Fruit fly (Drosophila melanogaster) whole organism, prepupa: ENCODE measurements around the gene Culd.

Experiments used
- Blimp-1 ChIP-seq: fragments of 200-800 bp; sonication (Bioruptor generic); optimal IDR thresholded peaks from 3 replicates; lab custom pipeline; 2017; ENCODE audit warnings: missing biosample characterization, missing genetic modification characterization, mild to moderate bottlenecking, moderate library complexity, missing genetic modification reagents
- CG10631 ChIP-seq: fragments of 200-800 bp; sonication (Bioruptor generic); optimal IDR thresholded peaks from 2 replicates; lab custom pipeline; 2016; ENCODE audit warnings: missing biosample characterization, missing genetic modification characterization
- CG10669 ChIP-seq: fragments of 200-800 bp; sonication (Bioruptor generic); optimal IDR thresholded peaks from 3 replicates; lab custom pipeline; 2018; ENCODE audit warnings: missing biosample characterization, mild to moderate bottlenecking, missing genetic modification characterization, moderate library complexity
- CG11294 ChIP-seq: fragments of 200-800 bp; sonication (Bioruptor generic); IDR thresholded peaks from 2 replicates; pipeline ENCODE4 v1.3.6; 2022; ENCODE audit warnings: missing biosample characterization, missing genetic modification characterization
- CG11762 ChIP-seq: fragments of 200-800 bp; sonication (Bioruptor generic); optimal IDR thresholded peaks from 3 replicates; lab custom pipeline; 2016; ENCODE audit warnings: missing biosample characterization, missing genetic modification characterization; ENCODE audit not compliant: insufficient read depth
- CG11902 ChIP-seq: fragments of 200-800 bp; sonication (Bioruptor generic); optimal IDR thresholded peaks from 3 replicates; lab custom pipeline; 2016; ENCODE audit warnings: missing biosample characterization, missing genetic modification characterization
- CG15336 ChIP-seq: fragments of 200-800 bp; sonication (Bioruptor generic); IDR thresholded peaks from 2 replicates; pipeline ENCODE4 v1.3.6; 2022; ENCODE audit warnings: missing biosample characterization, missing genetic modification characterization
- CG1621 ChIP-seq: fragments of 200-800 bp; sonication (Bioruptor generic); optimal IDR thresholded peaks from 3 replicates; lab custom pipeline; 2018; ENCODE audit warnings: missing biosample characterization, mild to moderate bottlenecking, missing genetic modification characterization
- CG16779 ChIP-seq: fragments of 200-800 bp; sonication (Bioruptor generic); optimal IDR thresholded peaks from 3 replicates; lab custom pipeline; 2017; ENCODE audit warnings: missing biosample characterization, mild to moderate bottlenecking, missing genetic modification characterization
- CG3032 ChIP-seq: fragments of 200-800 bp; optimal IDR thresholded peaks from 2 replicates; lab custom pipeline; 2019; ENCODE audit warnings: missing biosample characterization, mild to moderate bottlenecking, missing genetic modification characterization, moderate library complexity
- CG31627 ChIP-seq: fragments of 200-800 bp; sonication (Bioruptor generic); optimal IDR thresholded peaks from 3 replicates; lab custom pipeline; 2016; ENCODE audit warnings: missing biosample characterization, missing genetic modification characterization
- CG32006 ChIP-seq: fragments of 200-800 bp; sonication (Bioruptor generic); optimal IDR thresholded peaks from 3 replicates; lab custom pipeline; 2017; ENCODE audit warnings: missing biosample characterization, mild to moderate bottlenecking, missing genetic modification characterization
- CG3919 ChIP-seq: fragments of 200-800 bp; sonication (Bioruptor generic); optimal IDR thresholded peaks from 3 replicates; lab custom pipeline; 2016; ENCODE audit warnings: missing biosample characterization, missing genetic modification characterization
- CG4318 ChIP-seq: fragments of 200-800 bp; sonication (Bioruptor generic); optimal IDR thresholded peaks from 3 replicates; lab custom pipeline; 2017; ENCODE audit warnings: missing biosample characterization, mild to moderate bottlenecking, missing genetic modification characterization
- CG6163 ChIP-seq: fragments of 200-800 bp; sonication (Bioruptor generic); IDR thresholded peaks from 3 replicates; pipeline ENCODE4 v1.3.6; 2022; ENCODE audit warnings: missing biosample characterization, missing genetic modification characterization
- CG6276 ChIP-seq: fragments of 200-800 bp; sonication (Bioruptor generic); optimal IDR thresholded peaks from 2 replicates; lab custom pipeline; 2017; ENCODE audit warnings: missing biosample characterization, mild to moderate bottlenecking, missing genetic modification characterization
- CG6792 ChIP-seq: fragments of 200-800 bp; sonication (Bioruptor generic); optimal IDR thresholded peaks from 3 replicates; lab custom pipeline; 2016; ENCODE audit warnings: missing biosample characterization, missing genetic modification characterization
- CG6808 ChIP-seq: fragments of 200-800 bp; sonication (Bioruptor generic); optimal IDR thresholded peaks from 3 replicates; lab custom pipeline; 2017; ENCODE audit warnings: missing biosample characterization, missing genetic modification characterization, mild to moderate bottlenecking, moderate library complexity, missing genetic modification reagents
- CG6854 ChIP-seq: fragments of 200-800 bp; sonication (Bioruptor generic); optimal IDR thresholded peaks from 2 replicates; lab custom pipeline; 2017; ENCODE audit warnings: missing biosample characterization, mild to moderate bottlenecking, missing genetic modification characterization
- CG8319 ChIP-seq: fragments of 200-800 bp; sonication (Bioruptor generic); optimal IDR thresholded peaks from 3 replicates; lab custom pipeline; 2016; ENCODE audit warnings: missing biosample characterization, missing genetic modification characterization
- CG8632 ChIP-seq: fragments of 200-800 bp; sonication (Bioruptor generic); optimal IDR thresholded peaks from 3 replicates; lab custom pipeline; 2016; ENCODE audit warnings: missing biosample characterization, missing genetic modification characterization
- CG9139 ChIP-seq: fragments of 200-800 bp; sonication (Bioruptor generic); optimal IDR thresholded peaks from 3 replicates; lab custom pipeline; 2017; ENCODE audit warnings: missing biosample characterization, mild to moderate bottlenecking, missing genetic modification characterization
- Eip78C ChIP-seq: fragments of 200-800 bp; sonication (Bioruptor generic); peaks from one replicate; lab custom pipeline; 2016; ENCODE audit warnings: missing biosample characterization, missing genetic modification characterization
- Ets96B ChIP-seq: fragments of 200-800 bp; optimal IDR thresholded peaks from 2 replicates; lab custom pipeline; 2019; ENCODE audit warnings: missing biosample characterization, mild to moderate bottlenecking, missing genetic modification characterization, moderate library complexity
- Hr39 ChIP-seq: fragments of 200-800 bp; sonication (Bioruptor generic); optimal IDR thresholded peaks from 2 replicates; lab custom pipeline; 2016; ENCODE audit warnings: missing biosample characterization, missing genetic modification characterization
- Hr4 ChIP-seq: fragments of 200-800 bp; sonication (Bioruptor generic); optimal IDR thresholded peaks from 3 replicates; lab custom pipeline; 2016; ENCODE audit warnings: missing biosample characterization, missing genetic modification characterization
- Lpt ChIP-seq: fragments of 200-800 bp; sonication (Bioruptor generic); optimal IDR thresholded peaks from 3 replicates; lab custom pipeline; 2016; ENCODE audit warnings: missing biosample characterization, missing genetic modification characterization
- Met ChIP-seq: fragments of 200-800 bp; sonication (Bioruptor generic); optimal IDR thresholded peaks from 3 replicates; lab custom pipeline; 2016; ENCODE audit warnings: missing biosample characterization, missing genetic modification characterization
- OdsH ChIP-seq: fragments of 200-800 bp; sonication (Bioruptor generic); optimal IDR thresholded peaks from 3 replicates; lab custom pipeline; 2016; ENCODE audit warnings: missing biosample characterization, missing genetic modification characterization
- Smox ChIP-seq: fragments of 200-800 bp; sonication (Bioruptor generic); optimal IDR thresholded peaks from 3 replicates; lab custom pipeline; 2016; ENCODE audit warnings: missing biosample characterization, missing genetic modification characterization
- Sox102F ChIP-seq: fragments of 200-800 bp; sonication (Bioruptor generic); optimal IDR thresholded peaks from 2 replicates; lab custom pipeline; 2016; ENCODE audit warnings: missing biosample characterization, mild to moderate bottlenecking, missing genetic modification characterization
- Sox14 ChIP-seq: fragments of 200-800 bp; sonication (Bioruptor generic); optimal IDR thresholded peaks from 3 replicates; lab custom pipeline; 2016; ENCODE audit warnings: missing biosample characterization, missing genetic modification characterization
- Sox15 ChIP-seq: fragments of 200-800 bp; sonication (Bioruptor generic); optimal IDR thresholded peaks from 3 replicates; lab custom pipeline; 2016; ENCODE audit warnings: missing biosample characterization, missing genetic modification characterization
- achi ChIP-seq: fragments of 200-800 bp; sonication (Bioruptor generic); optimal IDR thresholded peaks from 3 replicates; lab custom pipeline; 2016; ENCODE audit warnings: missing biosample characterization, missing genetic modification characterization
- acj6 ChIP-seq: fragments of 200-800 bp; sonication (Bioruptor generic); optimal IDR thresholded peaks from 3 replicates; lab custom pipeline; 2016; ENCODE audit warnings: missing biosample characterization, missing genetic modification characterization
- cyc ChIP-seq: fragments of 200-800 bp; sonication (Bioruptor generic); optimal IDR thresholded peaks from 3 replicates; lab custom pipeline; 2016; ENCODE audit warnings: missing biosample characterization, missing genetic modification characterization
- dac ChIP-seq: fragments of 200-800 bp; sonication (Bioruptor generic); optimal IDR thresholded peaks from 2 replicates; lab custom pipeline; 2017; ENCODE audit warnings: missing biosample characterization, mild to moderate bottlenecking, missing genetic modification characterization
- esn ChIP-seq: fragments of 200-800 bp; sonication (Bioruptor generic); optimal IDR thresholded peaks from 2 replicates; lab custom pipeline; 2016; ENCODE audit warnings: missing biosample characterization, mild to moderate bottlenecking, missing genetic modification characterization, moderate library complexity
- fd59A ChIP-seq: fragments of 200-800 bp; sonication (Bioruptor generic); optimal IDR thresholded peaks from 2 replicates; lab custom pipeline; 2017; ENCODE audit warnings: missing biosample characterization, mild to moderate bottlenecking, missing genetic modification characterization, missing genetic modification reagents
- fd85E ChIP-seq: fragments of 200-800 bp; sonication (Bioruptor generic); optimal IDR thresholded peaks from 3 replicates; lab custom pipeline; 2016; ENCODE audit warnings: missing biosample characterization, missing genetic modification characterization
- pdm3 ChIP-seq: fragments of 200-800 bp; sonication (Bioruptor generic); optimal IDR thresholded peaks from 3 replicates; lab custom pipeline; 2016; ENCODE audit warnings: missing biosample characterization, missing genetic modification characterization
- salr ChIP-seq, 2 experiments: fragments of 200-800 bp; sonication (Bioruptor generic); optimal IDR thresholded peaks; 3 replicates each; lab custom pipeline; 2016 to 2018; ENCODE audit warnings: missing biosample characterization in 2 of 2, missing genetic modification characterization in 2 of 2, mild to moderate bottlenecking in 1 of 2
- spab ChIP-seq: fragments of 200-800 bp; sonication (Bioruptor generic); optimal IDR thresholded peaks from 2 replicates; lab custom pipeline; 2017; ENCODE audit warnings: missing biosample characterization, mild to moderate bottlenecking, missing genetic modification characterization, missing genetic modification reagents
- ss ChIP-seq, 2 experiments: fragments of 200-800 bp; sonication (Bioruptor generic); optimal IDR thresholded peaks; 2 replicates in 1 of 2; 3 replicates in 1 of 2; lab custom pipeline; 2017 to 2018; ENCODE audit warnings: mild to moderate bottlenecking in 2 of 2, missing biosample characterization in 2 of 2, missing genetic modification characterization in 2 of 2, moderate library complexity in 1 of 2
- svp ChIP-seq: fragments of 200-800 bp; sonication (Bioruptor generic); peaks from one replicate; lab custom pipeline; 2016; ENCODE audit warnings: missing biosample characterization, missing genetic modification characterization
- vri ChIP-seq: fragments of 200-800 bp; sonication (Bioruptor generic); optimal IDR thresholded peaks from 3 replicates; lab custom pipeline; 2016; ENCODE audit warnings: missing biosample characterization, mild to moderate bottlenecking, missing genetic modification characterization

Culd gene

DNA sequence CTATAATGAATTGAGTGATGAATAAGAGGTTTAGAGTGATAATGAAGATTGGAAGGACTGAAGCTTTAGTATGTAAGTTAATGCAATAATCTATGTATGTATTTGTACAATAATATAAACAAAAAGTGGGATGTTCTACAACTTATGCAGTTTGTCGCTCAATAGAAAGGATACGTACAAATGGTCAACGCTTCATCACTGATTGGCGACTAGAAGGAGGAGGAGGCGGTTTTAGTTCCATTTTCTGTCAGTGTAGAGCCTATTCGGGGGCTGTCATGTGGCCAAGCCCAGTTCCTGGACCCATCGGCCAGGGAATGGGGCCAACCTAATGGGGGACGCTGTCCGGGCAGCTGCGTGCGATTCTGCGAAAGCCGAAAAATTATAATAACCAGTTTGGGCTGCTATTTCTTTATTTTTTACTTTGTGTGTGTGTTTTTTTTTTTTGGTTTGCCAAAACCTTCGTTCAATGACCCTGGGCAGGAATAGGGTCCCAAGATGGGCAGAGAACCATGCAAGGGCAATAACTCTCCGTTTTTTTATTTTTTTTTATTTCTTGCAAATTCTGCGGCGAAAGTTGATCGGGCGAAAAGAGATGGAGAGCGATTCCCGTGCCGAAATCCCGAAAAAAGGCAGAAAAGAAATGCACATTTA lies 12.7 kb upstream of the Culd start (continued):
- TF ChIP-seq CG3919: peak; percentile 42
- TF ChIP-seq dac: no peak
- peak; percentile 44 for TF ChIP-seq CG11902 (GFP tag; lab: Kevin White, UChicago)
- TF ChIP-seq CG32006: peak; percentile 11
- TF ChIP-seq Hr4 (GFP tag; lab: Kevin White, UChicago): no peak
- TF ChIP-seq vri (GFP tag; lab: Kevin White, UChicago): peak; percentile 42
- peak; percentile 47 for TF ChIP-seq Sox14
- peak; percentile 4 for TF ChIP-seq CG6854 (GFP tag; lab: Kevin White, UChicago)
- TF ChIP-seq CG9139: no peak
- no peak for TF ChIP-seq CG11294
- TF ChIP-seq svp (GFP tag; lab: Kevin White, UChicago): peak; percentile 88
- no peak for TF ChIP-seq achi (GFP tag; lab: Kevin White, UChicago)
- TF ChIP-seq ss (GFP tag; optimal IDR thresholded peaks at IDR 0.05; lab: Kevin White, UChicago): no peak
- no peak for TF ChIP-seq Sox15
- TF ChIP-seq CG4318: no peak
- TF ChIP-seq CG6276 (GFP tag; lab: Kevin White, UChicago): no peak
- TF ChIP-seq pdm3 (GFP tag; lab: Kevin White, UChicago): peak; percentile 23
- peak; percentile 76 for TF ChIP-seq esn (GFP tag; lab: Kevin White, UChicago)
- no peak for TF ChIP-seq CG8319 (GFP tag; lab: Kevin White, UChicago)

DNA sequence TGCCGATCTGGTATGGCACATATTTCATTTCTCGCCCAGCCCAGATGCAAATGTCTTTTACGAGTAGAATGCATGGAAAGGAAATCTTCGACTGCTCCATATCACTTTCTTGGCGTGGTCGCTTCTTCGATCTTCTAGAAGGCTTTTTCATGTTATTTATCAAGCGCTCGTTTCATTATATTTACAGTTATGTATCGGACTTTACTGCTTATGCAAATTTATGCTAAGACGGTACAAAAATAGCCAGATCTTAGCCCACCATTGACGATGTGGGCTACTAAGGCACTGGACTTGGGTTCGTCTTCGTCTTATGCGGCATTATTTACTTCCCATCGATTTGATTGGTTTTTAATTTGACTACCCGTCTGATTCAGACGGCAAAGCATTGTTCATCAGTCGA lies 7.2 kb upstream of the Culd start:
- no peak for TF ChIP-seq Sox15

DNA sequence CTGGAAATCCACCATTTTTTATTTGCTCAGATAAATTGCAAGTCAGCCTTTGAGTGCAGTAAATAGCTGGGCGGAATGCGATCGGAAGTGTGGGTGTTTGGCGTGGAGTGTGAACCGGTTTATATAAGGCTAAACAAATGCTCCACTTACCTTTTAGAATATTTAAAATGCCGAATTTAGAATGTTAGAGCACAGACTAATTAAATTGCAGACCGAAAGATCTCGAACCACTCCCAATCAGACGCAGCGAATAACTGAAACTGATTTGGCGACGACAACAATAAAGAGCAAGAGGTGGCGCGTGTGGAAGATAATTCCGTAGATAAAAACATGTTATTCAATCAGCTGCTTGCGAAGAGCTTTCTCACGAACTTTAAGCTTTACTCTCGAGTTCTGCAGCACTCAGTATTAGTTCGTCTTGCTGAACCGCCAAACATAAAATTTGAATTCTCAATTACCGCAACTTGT lies 4.6 kb upstream of the Culd start, which contains the start of gene Idh:
Idh (minus strand) TSS at position 264 of the 468 bp plus-strand sequence.
- TF ChIP-seq CG15336 (GFP tag; lab: Robert Waterston, UW): peak; percentile 50; the same call in 1 of the 2 replicates
- TF ChIP-seq CG16779 (tag; lab: Kevin White, UChicago): no peak
- TF ChIP-seq Sox14: no peak
- TF ChIP-seq acj6: no peak
- TF ChIP-seq CG3919: peak; percentile 17
- TF ChIP-seq fd85E: no peak
- no peak for TF ChIP-seq OdsH (GFP tag; lab: Kevin White, UChicago)
- TF ChIP-seq Eip78C (GFP tag; lab: Kevin White, UChicago): peak; percentile 82
- TF ChIP-seq Lpt (GFP tag; lab: Kevin White, UChicago): peak; percentile 17
- no peak for TF ChIP-seq fd59A (GFP tag; lab: Kevin White, UChicago)
- TF ChIP-seq CG11762 (GFP tag; lab: Kevin White, UChicago): no peak
- TF ChIP-seq svp (GFP tag; lab: Kevin White, UChicago): peak; percentile 84
- no peak for TF ChIP-seq CG8319 (GFP tag; lab: Kevin White, UChicago)
- peak; percentile 20 for TF ChIP-seq Met
- TF ChIP-seq ss (GFP tag; optimal IDR thresholded peaks at IDR 0.05; lab: Kevin White, UChicago): peak in 1 of 2 experiments; percentile 32
- no peak for TF ChIP-seq CG10631
- no peak for TF ChIP-seq CG1621 (tag; lab: Kevin White, UChicago)
- TF ChIP-seq CG9139: no peak
- no peak for TF ChIP-seq CG10669
- TF ChIP-seq Blimp-1: peak; percentile 25
- peak; percentile 79 for TF ChIP-seq vri (GFP tag; lab: Kevin White, UChicago)
- TF ChIP-seq CG6163 (GFP tag; lab: Robert Waterston, UW): peak; percentile 38; the same call in 1 of the 3 replicates
- TF ChIP-seq esn (GFP tag; lab: Kevin White, UChicago): peak; percentile 57
- TF ChIP-seq CG6808 (GFP tag; lab: Kevin White, UChicago): peak; percentile 12
- TF ChIP-seq CG31627 (GFP tag; lab: Kevin White, UChicago): no peak
- no peak for TF ChIP-seq CG3032 (tag; lab: Kevin White, UChicago)
- no peak for TF ChIP-seq salr (GFP tag; optimal IDR thresholded peaks at IDR 0.05; lab: Kevin White, UChicago)
- no peak for TF ChIP-seq CG32006
- no peak for TF ChIP-seq Hr39
- no peak for TF ChIP-seq Ets96B (tag; lab: Kevin White, UChicago)
- TF ChIP-seq Sox102F: peak; percentile 58
- no peak for TF ChIP-seq CG6792
- no peak for TF ChIP-seq Sox15
- no peak for TF ChIP-seq Hr4 (GFP tag; lab: Kevin White, UChicago)
- TF ChIP-seq Smox (GFP tag; lab: Kevin White, UChicago): no peak
- TF ChIP-seq spab (GFP tag; lab: Kevin White, UChicago): no peak
- no peak for TF ChIP-seq CG11902 (GFP tag; lab: Kevin White, UChicago)
- TF ChIP-seq cyc (GFP tag; lab: Kevin White, UChicago): no peak
- TF ChIP-seq CG8632: no peak
